Worm (Caenorhabditis elegans): ENCODE measurements around the gene F28E10.4.

DNA sequence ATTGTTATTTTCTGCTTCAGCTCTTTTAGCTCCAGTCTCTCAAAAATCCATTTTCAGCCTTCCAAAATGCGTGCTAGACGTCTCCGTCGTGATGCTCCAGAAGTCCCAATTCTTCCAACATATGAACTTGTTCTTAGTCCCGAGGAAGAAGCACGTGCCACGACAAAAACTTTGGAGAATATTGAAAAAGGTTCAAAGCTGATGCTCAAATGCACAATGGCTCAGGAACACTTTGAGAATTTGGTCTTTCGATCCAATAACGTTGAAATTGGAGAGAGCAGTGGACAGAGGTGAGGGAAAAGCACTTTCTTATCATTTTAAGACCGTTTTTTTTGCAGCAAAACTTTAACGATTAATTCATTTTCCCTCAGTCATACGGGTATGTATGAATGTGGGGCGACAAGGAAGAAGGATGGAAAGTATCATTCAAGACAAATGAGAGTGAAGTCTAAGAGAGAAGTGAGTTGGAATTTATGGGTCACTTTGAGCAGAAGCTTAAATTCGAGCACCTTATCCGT is 4.6 kb downstream of the F28E10.4 start, which contains the start of gene igeg-1:
- no peak for TF ChIP-seq lsy-2 (tag; optimal IDR thresholded peaks at IDR 0.05)
- TF ChIP-seq tbx-8 (GFP tag; optimal IDR thresholded peaks at IDR 0.05): no peak
- no peak for TF ChIP-seq elt-3 (tag; optimal IDR thresholded peaks at IDR 0.05)
- no peak for TF ChIP-seq ces-1 (GFP tag; optimal IDR thresholded peaks at IDR 0.05)
- no peak for TF ChIP-seq unc-62 (GFP tag; optimal IDR thresholded peaks at IDR 0.05)
- no peak for TF ChIP-seq mep-1 (tag; optimal IDR thresholded peaks at IDR 0.05)
- TF ChIP-seq blmp-1 (tag; optimal IDR thresholded peaks at IDR 0.05): no peak
- no peak for TF ChIP-seq unc-39 (tag; optimal IDR thresholded peaks at IDR 0.05)
- TF ChIP-seq M03D4.4 (tag; optimal IDR thresholded peaks at IDR 0.05): no peak

All from whole organism, mixed stage, embryonic.